Fruit fly (Drosophila melanogaster) whole organism, adult: ENCODE results near the gene CG18577.

ENCODE experiments used
- CG11617 ChIP-seq: fragments of 200-800 bp; sonication (Bioruptor generic); optimal IDR thresholded peaks from 2 replicates; lab custom pipeline; 2017; ENCODE audit warnings: mild to moderate bottlenecking, missing biosample characterization, missing genetic modification reagents, missing genetic modification characterization
- CG14711 ChIP-seq: fragments of 200-800 bp; sonication (Bioruptor generic); optimal IDR thresholded peaks from 2 replicates; lab custom pipeline; 2018; ENCODE audit warnings: missing biosample characterization, mild to moderate bottlenecking, missing genetic modification characterization, moderate library complexity
- CG1620 ChIP-seq: fragments of 200-800 bp; sonication (Bioruptor generic); optimal IDR thresholded peaks from 2 replicates; lab custom pipeline; 2016; ENCODE audit warnings: missing biosample characterization, missing genetic modification characterization
- CG33017 ChIP-seq: fragments of 200-800 bp; sonication (Bioruptor generic); optimal IDR thresholded peaks from 2 replicates; lab custom pipeline; 2018; ENCODE audit warnings: missing biosample characterization, mild to moderate bottlenecking, missing genetic modification characterization, moderate library complexity
- CG5204 ChIP-seq: fragments of 200-800 bp; sonication (Bioruptor generic); optimal IDR thresholded peaks from 2 replicates; lab custom pipeline; 2016; ENCODE audit warnings: missing biosample characterization, missing genetic modification characterization
- CG7045 ChIP-seq: fragments of 200-800 bp; sonication (Bioruptor generic); optimal IDR thresholded peaks from 2 replicates; lab custom pipeline; 2017; ENCODE audit warnings: missing biosample characterization, mild to moderate bottlenecking, missing genetic modification characterization
- CG7101 ChIP-seq: fragments of 200-800 bp; sonication (Bioruptor generic); optimal IDR thresholded peaks from 2 replicates; lab custom pipeline; 2018; ENCODE audit warnings: missing biosample characterization, mild to moderate bottlenecking, missing genetic modification characterization, moderate library complexity
- Clk ChIP-seq: fragments of 200-800 bp; sonication (Bioruptor generic); optimal IDR thresholded peaks from 2 replicates; lab custom pipeline; 2017; ENCODE audit warnings: missing biosample characterization, missing genetic modification characterization
- Crg-1 ChIP-seq: fragments of 200-800 bp; sonication (Bioruptor generic); optimal IDR thresholded peaks from 2 replicates; lab custom pipeline; 2016; ENCODE audit warnings: missing biosample characterization, missing genetic modification characterization
- Hr96 ChIP-seq: fragments of 200-800 bp; sonication (Bioruptor generic); optimal IDR thresholded peaks from 2 replicates; lab custom pipeline; 2016; ENCODE audit warnings: missing biosample characterization, missing genetic modification characterization
- Mnt ChIP-seq: fragments of 200-800 bp; sonication (Bioruptor generic); optimal IDR thresholded peaks from 2 replicates; lab custom pipeline; 2016; ENCODE audit warnings: missing biosample characterization, mild to moderate bottlenecking, missing genetic modification characterization
- bab1 ChIP-seq: fragments of 200-800 bp; sonication (Bioruptor generic); optimal IDR thresholded peaks from 3 replicates; lab custom pipeline; 2019; ENCODE audit warnings: missing biosample characterization, mild to moderate bottlenecking, missing genetic modification characterization, moderate library complexity
- cic ChIP-seq: fragments of 200-800 bp; sonication (Bioruptor generic); optimal IDR thresholded peaks from 2 replicates; lab custom pipeline; 2017; ENCODE audit warnings: missing biosample characterization, mild to moderate bottlenecking, missing genetic modification characterization, moderate library complexity
- cnc ChIP-seq, 2 experiments: fragments of >200 bp; optimal IDR thresholded peaks; 2 replicates each; lab custom pipeline; 2017
- ovo ChIP-seq: fragments of 200-800 bp; sonication (Bioruptor generic); optimal IDR thresholded peaks from 2 replicates; lab custom pipeline; 2016; ENCODE audit warnings: missing biosample characterization, missing genetic modification characterization
- tj ChIP-seq: fragments of 200-800 bp; sonication (Bioruptor generic); optimal IDR thresholded peaks from 3 replicates; lab custom pipeline; 2017; ENCODE audit warnings: missing biosample characterization, mild to moderate bottlenecking, missing genetic modification characterization, moderate library complexity
- toe ChIP-seq: fragments of 200-800 bp; sonication (Bioruptor generic); optimal IDR thresholded peaks from 2 replicates; lab custom pipeline; 2016; ENCODE audit warnings: missing biosample characterization, missing genetic modification characterization

CG18577 gene

dm6 chr3R:11243951-11244660, 48.2 kb downstream of the CG18577 start, which contains the start of the genes CG17734 and CG5214:
Gene CG17734 (minus strand): TSS chr3R:11243999.
Gene CG5214 (plus strand): TSS chr3R:11244302.
- TF ChIP-seq tj (GFP tag; lab: Kevin White, UChicago) (peak; percentile 100), cic (GFP tag; lab: Kevin White, UChicago) (peak; percentile 32), toe (peak; percentile 52), Hr96 (peak; percentile 44), Mnt (GFP tag; lab: Kevin White, UChicago) (peak; percentile 49), CG14711 (no peak), CG1620 (GFP tag; lab: Kevin White, UChicago) (peak; percentile 19), CG7101 (tag; lab: Kevin White, UChicago) (peak; percentile 9), CG7045 (GFP tag; lab: Kevin White, UChicago) (no peak), ovo (no peak), bab1 (GFP tag; lab: Kevin White, UChicago) (peak; percentile 51), CG5204 (GFP tag; lab: Kevin White, UChicago) (no peak), CG11617 (GFP tag; lab: Kevin White, UChicago) (peak; percentile 30)

dm6 chr3R:11245803-11246202, 49.9 kb downstream of the CG18577 start:
- TF ChIP-seq CG33017 (tag; lab: Kevin White, UChicago) (no peak), cnc (optimal IDR thresholded peaks at IDR 0.05; lab: Kevin White, UChicago) (no peak), CG1620 (GFP tag; lab: Kevin White, UChicago) (no peak), tj (GFP tag; lab: Kevin White, UChicago) (no peak), CG7101 (tag; lab: Kevin White, UChicago) (no peak), bab1 (GFP tag; lab: Kevin White, UChicago) (no peak), toe (no peak), Clk (GFP tag; lab: Kevin White, UChicago) (no peak), CG11617 (GFP tag; lab: Kevin White, UChicago) (no peak), CG7045 (GFP tag; lab: Kevin White, UChicago) (no peak), Hr96 (no peak), cic (GFP tag; lab: Kevin White, UChicago) (no peak)

- TF ChIP-seq Clk (GFP tag; lab: Kevin White, UChicago): no peak
- no peak for TF ChIP-seq toe
- TF ChIP-seq Hr96: no peak
- TF ChIP-seq ovo: no peak
- no peak for TF ChIP-seq cnc (optimal IDR thresholded peaks at IDR 0.05; lab: Kevin White, UChicago)
- no peak for TF ChIP-seq CG7045 (GFP tag; lab: Kevin White, UChicago)
- no peak for TF ChIP-seq Crg-1
Observed at dm6 chr3R:11246865-11247264, 51.0 kb downstream of the CG18577 start.
